Fruit fly (Drosophila melanogaster): ENCODE data around the gene CG3544.

DNA sequence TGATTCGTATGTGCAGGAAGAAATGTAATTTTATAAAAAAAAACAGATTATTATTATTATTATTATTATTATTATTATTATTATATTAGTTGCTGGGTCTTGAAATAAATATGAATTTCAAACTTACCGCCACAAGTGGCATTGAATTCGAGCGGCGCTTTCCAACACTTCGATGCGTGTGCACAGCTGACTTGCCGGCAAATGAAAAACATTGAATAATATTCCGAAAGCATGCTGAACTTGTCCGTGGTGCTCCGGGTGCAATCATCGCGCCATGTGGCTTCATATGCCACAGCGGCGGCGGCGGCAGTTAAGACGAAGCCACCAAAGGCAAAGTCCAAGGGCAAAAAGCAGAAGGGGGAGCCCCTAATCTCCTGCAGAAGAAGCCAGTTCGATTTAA, 27.3 kb downstream of the CG3544 start, which contains the start of gene Dbp21E2:
- TF ChIP-seq psq (optimal IDR thresholded peaks at IDR 0.05), result no peak
- no peak for TF ChIP-seq h (optimal IDR thresholded peaks at IDR 0.05)
